Worm (Caenorhabditis elegans) whole organism, mixed stage, embryonic: ENCODE results near the gene srh-32.

ENCODE experiments used
- blmp-1 ChIP-seq: fragments of 150-350 bp; optimal IDR thresholded peaks from 2 replicates; lab custom pipeline; 2014; ENCODE audit warnings: missing biosample characterization, missing genetic modification characterization
- ceh-83 ChIP-seq: fragments of 200-800 bp; sonication (Bioruptor generic); optimal IDR thresholded peaks from 2 replicates; lab custom pipeline; 2018; ENCODE audit warnings: mild to moderate bottlenecking, missing genetic modification characterization, missing compliant biosample characterization
- elt-3 ChIP-seq: fragments of 150-350 bp; optimal IDR thresholded peaks from 2 replicates; lab custom pipeline; 2014; ENCODE audit warnings: missing biosample characterization, missing genetic modification characterization
- lsy-2 ChIP-seq: fragments of 150-350 bp; optimal IDR thresholded peaks from 2 replicates; lab custom pipeline; 2014; ENCODE audit warnings: missing biosample characterization, missing genetic modification characterization
- mab-5 ChIP-seq: fragments of 150-350 bp; optimal IDR thresholded peaks from 2 replicates; lab custom pipeline; 2014; ENCODE audit warnings: missing biosample characterization, missing genetic modification characterization
- nhr-12 ChIP-seq: fragments of 150-350 bp; optimal IDR thresholded peaks from 2 replicates; lab custom pipeline; 2014; ENCODE audit warnings: missing biosample characterization, missing genetic modification characterization
- nhr-237 ChIP-seq: fragments of 150-350 bp; optimal IDR thresholded peaks from 2 replicates; lab custom pipeline; 2014; ENCODE audit warnings: missing biosample characterization, missing genetic modification characterization
- nhr-28 ChIP-seq: fragments of 150-350 bp; optimal IDR thresholded peaks from 2 replicates; lab custom pipeline; 2014; ENCODE audit warnings: missing biosample characterization, missing genetic modification characterization
- pha-4 ChIP-seq: fragments of 150-350 bp; optimal IDR thresholded peaks from 2 replicates; lab custom pipeline; 2018; ENCODE audit warnings: missing biosample characterization, missing genetic modification reagents, missing genetic modification characterization
- snpc-4 ChIP-seq: fragments of 150-350 bp; optimal IDR thresholded peaks from 2 replicates; lab custom pipeline; 2014; ENCODE audit warnings: missing biosample characterization, missing genetic modification characterization
- unc-39 ChIP-seq: fragments of 150-350 bp; optimal IDR thresholded peaks from 2 replicates; lab custom pipeline; 2014; ENCODE audit warnings: missing biosample characterization, missing genetic modification characterization
- ztf-11 ChIP-seq: fragments of 150-350 bp; optimal IDR thresholded peaks from 2 replicates; lab custom pipeline; 2014; ENCODE audit warnings: missing biosample characterization, missing genetic modification characterization

DNA sequence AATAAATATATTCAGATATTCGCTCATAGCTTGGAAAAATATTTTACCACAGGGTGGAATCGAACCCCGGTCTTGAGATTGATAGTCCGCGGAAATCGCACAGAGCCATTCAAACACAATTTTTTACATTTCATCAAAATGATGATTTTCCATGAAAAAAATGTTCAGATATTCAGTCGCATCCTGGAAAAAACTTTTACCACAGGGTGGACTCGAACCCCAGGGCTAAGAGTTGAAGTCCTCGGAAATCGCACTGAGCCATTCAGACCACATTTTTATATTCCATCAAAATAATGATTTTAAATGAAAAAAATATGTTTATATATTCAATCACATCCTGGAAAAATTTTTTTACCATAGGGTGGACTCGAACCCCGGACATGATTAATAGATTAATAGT, 21.5 kb downstream of the srh-32 start:
- TF ChIP-seq snpc-4 (tag; lab: Kevin White, UChicago) (no peak), lsy-2 (no peak), pha-4 (tag; lab: Kevin White, UChicago) (no peak), ceh-83 (GFP tag; lab: Kevin White, UChicago) (no peak), nhr-237 (tag; lab: Kevin White, UChicago) (no peak), ztf-11 (tag; lab: Kevin White, UChicago) (no peak), elt-3 (tag; lab: Kevin White, UChicago) (no peak), blmp-1 (no peak), unc-39 (tag; lab: Kevin White, UChicago) (no peak), nhr-12 (tag; lab: Kevin White, UChicago) (no peak), mab-5 (no peak), nhr-28 (tag; lab: Kevin White, UChicago) (no peak)
